Fruit fly (Drosophila melanogaster) whole organism, embryonic: ENCODE results near the gene Sld5.

Source experiments
- BEAF-32 ChIP-seq: fragments of 200-800 bp; sonication (Bioruptor generic); optimal IDR thresholded peaks from 3 replicates; lab custom pipeline; 2017; ENCODE audit warnings: missing biosample characterization, missing genetic modification characterization, mild to moderate bottlenecking, moderate library complexity, missing genetic modification reagents
- BtbVII ChIP-seq: fragments of 200-800 bp; sonication (Bioruptor generic); optimal IDR thresholded peaks from 3 replicates; lab custom pipeline; 2017; ENCODE audit warnings: missing biosample characterization, mild to moderate bottlenecking, missing genetic modification characterization
- CG10431 ChIP-seq: fragments of 200-800 bp; sonication (Bioruptor generic); optimal IDR thresholded peaks from 3 replicates; lab custom pipeline; 2018; ENCODE audit warnings: missing biosample characterization, mild to moderate bottlenecking, missing genetic modification characterization
- CG10959 ChIP-seq: fragments of 200-800 bp; sonication (Bioruptor generic); IDR thresholded peaks from 2 replicates; pipeline ENCODE4 v1.3.6; 2022; ENCODE audit warnings: missing biosample characterization, missing genetic modification characterization
- CG12104 ChIP-seq: fragments of 200-800 bp; sonication (Bioruptor generic); optimal IDR thresholded peaks from 3 replicates; lab custom pipeline; 2016; ENCODE audit warnings: missing biosample characterization, missing genetic modification characterization
- CG12236 ChIP-seq: fragments of 200-800 bp; sonication (Bioruptor generic); optimal IDR thresholded peaks from 2 replicates; lab custom pipeline; 2016; ENCODE audit warnings: missing biosample characterization, missing genetic modification characterization
- CG13287 ChIP-seq: fragments of 200-800 bp; sonication (Bioruptor generic); IDR thresholded peaks from 2 replicates; pipeline ENCODE4 v1.3.6; 2022; ENCODE audit warnings: missing biosample characterization, missing genetic modification characterization; ENCODE audit not compliant: partially characterized antibody
- CG13775 ChIP-seq: fragments of 200-800 bp; sonication (Bioruptor generic); optimal IDR thresholded peaks from 3 replicates; lab custom pipeline; 2017; ENCODE audit warnings: missing biosample characterization, mild to moderate bottlenecking, missing genetic modification characterization
- CG16815 ChIP-seq: fragments of 200-800 bp; sonication (Bioruptor generic); optimal IDR thresholded peaks from 3 replicates; lab custom pipeline; 2017; ENCODE audit warnings: missing biosample characterization, mild to moderate bottlenecking, missing genetic modification characterization
- CG17186 ChIP-seq: fragments of 200-800 bp; sonication (Bioruptor generic); optimal IDR thresholded peaks from 3 replicates; lab custom pipeline; 2017; ENCODE audit warnings: missing biosample characterization, missing genetic modification reagents, missing genetic modification characterization
- CG17328 ChIP-seq: fragments of 200-800 bp; sonication (Bioruptor generic); IDR thresholded peaks from 2 replicates; pipeline ENCODE4 v1.3.6; 2022; ENCODE audit warnings: missing biosample characterization, missing genetic modification characterization
- CG17829 ChIP-seq: fragments of 200-800 bp; optimal IDR thresholded peaks from 2 replicates; lab custom pipeline; 2019; ENCODE audit warnings: missing biosample characterization, mild to moderate bottlenecking, missing genetic modification characterization, moderate library complexity
- CG1832 ChIP-seq: fragments of 200-800 bp; sonication (Bioruptor generic); optimal IDR thresholded peaks from 2 replicates; lab custom pipeline; 2017; ENCODE audit warnings: missing biosample characterization, mild to moderate bottlenecking, missing genetic modification characterization, inconsistent platforms
- CG31365 ChIP-seq: fragments of 200-800 bp; sonication (Bioruptor generic); optimal IDR thresholded peaks from 2 replicates; lab custom pipeline; 2018; ENCODE audit warnings: missing biosample characterization, mild to moderate bottlenecking, missing genetic modification characterization
- CG34422 ChIP-seq: fragments of 200-800 bp; sonication (Bioruptor generic); IDR thresholded peaks from 3 replicates; pipeline ENCODE4 v1.3.6; 2022; ENCODE audit warnings: missing biosample characterization, missing genetic modification characterization
- CG3838 ChIP-seq: fragments of 200-800 bp; sonication (Bioruptor generic); optimal IDR thresholded peaks from 3 replicates; lab custom pipeline; 2016; ENCODE audit warnings: missing biosample characterization, missing genetic modification characterization
- CG5953 ChIP-seq: fragments of 200-800 bp; sonication (Bioruptor generic); IDR thresholded peaks from 2 replicates; pipeline ENCODE4 v1.3.6; 2022; ENCODE audit warnings: missing biosample characterization, missing genetic modification characterization
- CG6683 ChIP-seq: fragments of 200-800 bp; sonication (Bioruptor generic); optimal IDR thresholded peaks from 2 replicates; lab custom pipeline; 2017; ENCODE audit warnings: missing biosample characterization, mild to moderate bottlenecking, missing genetic modification characterization, missing genetic modification reagents
- CG6854 ChIP-seq: fragments of 200-800 bp; sonication (Bioruptor generic); optimal IDR thresholded peaks from 3 replicates; lab custom pipeline; 2017; ENCODE audit warnings: missing biosample characterization, mild to moderate bottlenecking, missing genetic modification characterization
- CG7786 ChIP-seq: fragments of 200-800 bp; sonication (Bioruptor generic); optimal IDR thresholded peaks from 2 replicates; lab custom pipeline; 2016; ENCODE audit warnings: missing biosample characterization, missing genetic modification characterization
- CHES-1-like ChIP-seq: fragments of 200-800 bp; sonication (Bioruptor generic); optimal IDR thresholded peaks from 2 replicates; lab custom pipeline; 2016; ENCODE audit warnings: missing biosample characterization, missing genetic modification characterization
- Camta ChIP-seq: fragments of 200-800 bp; sonication (Bioruptor generic); optimal IDR thresholded peaks from 2 replicates; lab custom pipeline; 2016; ENCODE audit warnings: missing biosample characterization, missing genetic modification characterization
- D19A ChIP-seq: fragments of 200-800 bp; optimal IDR thresholded peaks from 3 replicates; lab custom pipeline; 2019; ENCODE audit warnings: missing biosample characterization, mild to moderate bottlenecking, missing genetic modification characterization, moderate library complexity
- Dip3 ChIP-seq: fragments of 200-800 bp; sonication (Bioruptor generic); optimal IDR thresholded peaks from 3 replicates; lab custom pipeline; 2016; ENCODE audit warnings: missing biosample characterization, missing genetic modification characterization
- Lim3 ChIP-seq: fragments of 200-800 bp; sonication (Bioruptor generic); IDR thresholded peaks from 2 replicates; pipeline ENCODE4 v1.3.6; 2022; ENCODE audit warnings: missing biosample characterization, missing genetic modification characterization
- Mad ChIP-seq: fragments of 200-800 bp; sonication (Bioruptor generic); optimal IDR thresholded peaks from 2 replicates; lab custom pipeline; 2016; ENCODE audit warnings: missing biosample characterization, missing genetic modification characterization
- Six4 ChIP-seq: fragments of 200-800 bp; sonication (Bioruptor generic); optimal IDR thresholded peaks from 2 replicates; lab custom pipeline; 2016; ENCODE audit warnings: missing biosample characterization, missing genetic modification characterization
- ash1 ChIP-seq: fragments of 200-800 bp; sonication (Bioruptor generic); optimal IDR thresholded peaks from 2 replicates; lab custom pipeline; 2018; ENCODE audit warnings: missing biosample characterization, mild to moderate bottlenecking, missing genetic modification characterization
- az2 ChIP-seq: fragments of 200-800 bp; sonication (Bioruptor generic); optimal IDR thresholded peaks from 3 replicates; lab custom pipeline; 2016; ENCODE audit warnings: missing biosample characterization, missing genetic modification characterization
- bcd ChIP-seq: fragments of 200-800 bp; sonication (Bioruptor generic); optimal IDR thresholded peaks from 2 replicates; lab custom pipeline; 2017; ENCODE audit warnings: missing biosample characterization, mild to moderate bottlenecking, missing genetic modification characterization
- bowl ChIP-seq: fragments of 200-800 bp; sonication (Bioruptor generic); IDR thresholded peaks from 2 replicates; pipeline ENCODE4 v1.3.6; 2022; ENCODE audit warnings: missing biosample characterization, missing genetic modification characterization
- da ChIP-seq: fragments of 200-800 bp; sonication (Bioruptor generic); optimal IDR thresholded peaks from 2 replicates; lab custom pipeline; 2016; ENCODE audit warnings: missing biosample characterization, missing genetic modification characterization
- dati ChIP-seq: fragments of 200-800 bp; sonication (Bioruptor generic); IDR thresholded peaks from 2 replicates; pipeline ENCODE4 v1.3.6; 2022; ENCODE audit warnings: missing biosample characterization, missing genetic modification characterization
- esg ChIP-seq: fragments of 200-800 bp; sonication (Bioruptor generic); conservative IDR thresholded peaks from 2 replicates; pipeline ENCODE4 v1.3.6; 2022; ENCODE audit warnings: missing biosample characterization, missing genetic modification characterization
- fd3F ChIP-seq: fragments of 200-800 bp; sonication (Bioruptor generic); optimal IDR thresholded peaks from 2 replicates; lab custom pipeline; 2018; ENCODE audit warnings: missing biosample characterization, mild to moderate bottlenecking, missing genetic modification characterization, moderate library complexity
- grau ChIP-seq: fragments of 200-800 bp; optimal IDR thresholded peaks from 3 replicates; lab custom pipeline; 2019; ENCODE audit warnings: missing biosample characterization, mild to moderate bottlenecking, missing genetic modification characterization, moderate library complexity
- gsb ChIP-seq: fragments of 200-800 bp; sonication (Bioruptor generic); IDR thresholded peaks from 2 replicates; pipeline ENCODE4 v1.3.6; 2022; ENCODE audit warnings: missing biosample characterization, missing genetic modification characterization
- ken ChIP-seq: fragments of 200-800 bp; sonication (Bioruptor generic); IDR thresholded peaks from 3 replicates; pipeline ENCODE4 v1.3.6; 2022; ENCODE audit warnings: missing biosample characterization, missing genetic modification characterization
- klu ChIP-seq: fragments of 200-800 bp; sonication (Bioruptor generic); IDR thresholded peaks from 2 replicates; pipeline ENCODE4 v1.3.6; 2022; ENCODE audit warnings: missing biosample characterization, missing genetic modification characterization
- lilli ChIP-seq: fragments of 200-800 bp; sonication (Bioruptor generic); optimal IDR thresholded peaks from 3 replicates; lab custom pipeline; 2016; ENCODE audit warnings: missing biosample characterization, missing genetic modification characterization
- nau ChIP-seq: fragments of 200-800 bp; sonication (Bioruptor generic); optimal IDR thresholded peaks from 3 replicates; lab custom pipeline; 2017; ENCODE audit warnings: missing biosample characterization, mild to moderate bottlenecking, missing genetic modification characterization, missing genetic modification reagents
- pb ChIP-seq: fragments of 200-800 bp; sonication (Bioruptor generic); optimal IDR thresholded peaks from 3 replicates; lab custom pipeline; 2016; ENCODE audit warnings: missing biosample characterization, missing genetic modification characterization
- phol ChIP-seq: fragments of 200-800 bp; sonication (Bioruptor generic); optimal IDR thresholded peaks from 3 replicates; lab custom pipeline; 2018; ENCODE audit warnings: missing biosample characterization, mild to moderate bottlenecking, missing genetic modification characterization, moderate library complexity
- psq ChIP-seq: fragments of 200-800 bp; sonication (Bioruptor generic); optimal IDR thresholded peaks from 2 replicates; lab custom pipeline; 2017; ENCODE audit warnings: missing biosample characterization, missing genetic modification characterization
- shn ChIP-seq: fragments of 200-800 bp; sonication (Bioruptor generic); optimal IDR thresholded peaks from 3 replicates; lab custom pipeline; 2016; ENCODE audit warnings: missing biosample characterization, missing genetic modification characterization
- slp2 ChIP-seq: fragments of 200-800 bp; sonication (Bioruptor generic); optimal IDR thresholded peaks from 2 replicates; lab custom pipeline; 2016; ENCODE audit warnings: missing biosample characterization, missing genetic modification characterization
- sqz ChIP-seq: fragments of 200-800 bp; sonication (Bioruptor generic); optimal IDR thresholded peaks from 3 replicates; lab custom pipeline; 2018; ENCODE audit warnings: missing biosample characterization, mild to moderate bottlenecking, missing genetic modification characterization
- tap ChIP-seq: fragments of 200-800 bp; optimal IDR thresholded peaks from 3 replicates; lab custom pipeline; 2019; ENCODE audit warnings: missing biosample characterization, mild to moderate bottlenecking, missing genetic modification characterization, moderate library complexity
- tin ChIP-seq: fragments of 200-800 bp; sonication (Bioruptor generic); optimal IDR thresholded peaks from 3 replicates; lab custom pipeline; 2016; ENCODE audit warnings: missing biosample characterization, missing genetic modification characterization
- usp ChIP-seq: fragments of >200 bp; optimal IDR thresholded peaks from 2 replicates; lab custom pipeline; 2017; ENCODE audit warnings: missing biosample characterization, missing genetic modification characterization
- vfl ChIP-seq: fragments of 200-800 bp; sonication (Bioruptor generic); optimal IDR thresholded peaks from 2 replicates; lab custom pipeline; 2016; ENCODE audit warnings: missing biosample characterization, missing genetic modification characterization

Gene Sld5

dm6 chr3R:26098502-26099210 lies 42.3 kb upstream of the Sld5 start, which contains the start of gene dysf (continued):
- no peak for TF ChIP-seq CG17186 (GFP tag; lab: Kevin White, UChicago)
- TF ChIP-seq CG16815 = peak; percentile 46
- TF ChIP-seq Six4 (GFP tag; lab: Kevin White, UChicago) = peak; percentile 55
- TF ChIP-seq BtbVII (GFP tag; lab: Kevin White, UChicago) = peak; percentile 38
- TF ChIP-seq az2 (GFP tag; lab: Kevin White, UChicago) = peak; percentile 38
- TF ChIP-seq bowl (GFP tag; lab: Robert Waterston, UW) = no peak
- TF ChIP-seq dati (GFP tag; lab: Robert Waterston, UW) = no peak
- no peak for TF ChIP-seq CG34422 (GFP tag; lab: Robert Waterston, UW)
- TF ChIP-seq vfl = no peak
- TF ChIP-seq slp2 (GFP tag; lab: Kevin White, UChicago) = no peak
- no peak for TF ChIP-seq Lim3 (GFP tag; lab: Robert Waterston, UW)
- no peak for TF ChIP-seq ash1
- no peak for TF ChIP-seq fd3F (GFP tag; lab: Kevin White, UChicago)
- TF ChIP-seq CG10959 (GFP tag; lab: Robert Waterston, UW) = no peak; the same call in 1 of the 2 replicates
- no peak for TF ChIP-seq shn
- TF ChIP-seq psq = no peak
- no peak for TF ChIP-seq CG3838 (GFP tag; lab: Kevin White, UChicago)
- no peak for TF ChIP-seq CG12236 (GFP tag; lab: Kevin White, UChicago)
- TF ChIP-seq usp (GFP tag; lab: Kevin White, UChicago) = no peak
- no peak for TF ChIP-seq pb (GFP tag; lab: Kevin White, UChicago)
- no peak for TF ChIP-seq gsb (GFP tag; lab: Robert Waterston, UW)
- TF ChIP-seq CG17829 = peak; percentile 85
- TF ChIP-seq CG6854 (GFP tag; lab: Kevin White, UChicago) = peak; percentile 22
- TF ChIP-seq CG5953 = no peak
- TF ChIP-seq phol = peak; percentile 83
- TF ChIP-seq CG6683 (GFP tag; lab: Kevin White, UChicago) = no peak
- TF ChIP-seq lilli (GFP tag; lab: Kevin White, UChicago) = no peak
- no peak for TF ChIP-seq CG10431 (GFP tag; lab: Kevin White, UChicago)
- peak; percentile 67 for TF ChIP-seq bcd (GFP tag; lab: Kevin White, UChicago)
- TF ChIP-seq sqz = no peak
- TF ChIP-seq CG31365 = no peak
- TF ChIP-seq Dip3 (GFP tag; lab: Kevin White, UChicago) = no peak
- peak; percentile 14 for TF ChIP-seq CG12104 (GFP tag; lab: Kevin White, UChicago)
- TF ChIP-seq CG13775 (GFP tag; lab: Kevin White, UChicago) = peak; percentile 71
- TF ChIP-seq CG1832 (GFP tag; lab: Kevin White, UChicago) = no peak
- no peak for TF ChIP-seq BEAF-32 (GFP tag; lab: Kevin White, UChicago)
- peak; percentile 18; the same call in 1 of the 2 replicates for TF ChIP-seq klu (GFP tag; lab: Robert Waterston, UW)
- TF ChIP-seq ken = no peak
- TF ChIP-seq CG7786 (GFP tag; lab: Kevin White, UChicago) = no peak
- peak; percentile 40; the same call in 1 of the 2 replicates for TF ChIP-seq CG17328
- TF ChIP-seq CG13287 (GFP tag; lab: Robert Waterston, UW) = no peak
- TF ChIP-seq D19A = peak; percentile 75
- no peak for TF ChIP-seq nau (GFP tag; lab: Kevin White, UChicago)
- TF ChIP-seq tin (GFP tag; lab: Kevin White, UChicago) = peak; percentile 54
- TF ChIP-seq esg (GFP tag; lab: Robert Waterston, UW) = 0 out of 2 replicates have a peak, but pooled peaks have one; percentile 8
- TF ChIP-seq tap (tag; lab: Kevin White, UChicago) = peak; percentile 35
- TF ChIP-seq CHES-1-like (GFP tag; lab: Kevin White, UChicago) = no peak
- no peak for TF ChIP-seq da (GFP tag; lab: Kevin White, UChicago)
- TF ChIP-seq grau = peak; percentile 83
- TF ChIP-seq Camta = no peak
- TF ChIP-seq Mad (GFP tag; lab: Kevin White, UChicago) = no peak
